Fruit fly (Drosophila melanogaster) whole organism, embryonic: ENCODE measurements around the gene unc-119.

Experiments used
- Abd-B ChIP-seq: fragments of 200-800 bp; sonication (Bioruptor generic); optimal IDR thresholded peaks from 2 replicates; lab custom pipeline; 2018; ENCODE audit warnings: missing biosample characterization, mild to moderate bottlenecking, missing genetic modification characterization, moderate library complexity
- Ada2b ChIP-seq: fragments of 200-800 bp; sonication (Bioruptor generic); IDR thresholded peaks from 2 replicates; pipeline ENCODE4 v1.3.6; 2022; ENCODE audit warnings: missing biosample characterization, missing genetic modification characterization
- Bdp1 ChIP-seq: fragments of 200-800 bp; sonication (Bioruptor generic); optimal IDR thresholded peaks from 3 replicates; lab custom pipeline; 2016; ENCODE audit warnings: missing biosample characterization, missing genetic modification characterization
- CG11093 ChIP-seq: fragments of 200-800 bp; sonication (Bioruptor generic); IDR thresholded peaks from 3 replicates; pipeline ENCODE4 v1.3.6; 2022; ENCODE audit warnings: missing biosample characterization, missing genetic modification characterization
- CG11696 ChIP-seq: fragments of 200-800 bp; sonication (Bioruptor generic); IDR thresholded peaks from 2 replicates; pipeline ENCODE4 v1.3.6; 2022; ENCODE audit warnings: missing biosample characterization, missing genetic modification characterization
- CG14441 ChIP-seq: fragments of 200-800 bp; sonication (Bioruptor generic); IDR thresholded peaks from 2 replicates; pipeline ENCODE4 v1.3.6; 2022; ENCODE audit warnings: missing biosample characterization, missing genetic modification characterization
- CG14860 ChIP-seq: fragments of 200-800 bp; sonication (Bioruptor generic); IDR thresholded peaks from 3 replicates; pipeline ENCODE4 v1.3.6; 2022; ENCODE audit warnings: missing biosample characterization, missing genetic modification characterization; ENCODE audit not compliant: partially characterized antibody
- CG17612 ChIP-seq: fragments of 200-800 bp; sonication (Bioruptor generic); IDR thresholded peaks from 2 replicates; pipeline ENCODE4 v1.3.6; 2022; ENCODE audit warnings: missing biosample characterization, missing genetic modification characterization
- CG17802 ChIP-seq: fragments of 200-800 bp; sonication (Bioruptor generic); optimal IDR thresholded peaks from 2 replicates; lab custom pipeline; 2018; ENCODE audit warnings: missing biosample characterization, mild to moderate bottlenecking, missing genetic modification characterization, moderate library complexity
- CG18764 ChIP-seq: fragments of 200-800 bp; sonication (Bioruptor generic); optimal IDR thresholded peaks from 3 replicates; lab custom pipeline; 2016; ENCODE audit warnings: missing biosample characterization, missing genetic modification characterization
- CG3065 ChIP-seq: fragments of 200-800 bp; sonication (Bioruptor generic); optimal IDR thresholded peaks from 2 replicates; lab custom pipeline; 2016; ENCODE audit warnings: missing biosample characterization, missing genetic modification characterization
- CG43689 ChIP-seq: fragments of 200-800 bp; sonication (Bioruptor generic); IDR thresholded peaks from 2 replicates; pipeline ENCODE4 v1.3.6; 2022; ENCODE audit warnings: missing biosample characterization, missing genetic modification characterization
- CG4854 ChIP-seq: fragments of 200-800 bp; sonication (Bioruptor generic); optimal IDR thresholded peaks from 2 replicates; lab custom pipeline; 2016; ENCODE audit warnings: missing biosample characterization, missing genetic modification characterization, inconsistent platforms
- CG7372 ChIP-seq: fragments of 200-800 bp; sonication (Bioruptor generic); IDR thresholded peaks from 2 replicates; pipeline ENCODE4 v1.3.6; 2022; ENCODE audit warnings: missing biosample characterization, missing genetic modification characterization
- CG9817 ChIP-seq: fragments of 200-800 bp; sonication (Bioruptor generic); optimal IDR thresholded peaks from 2 replicates; lab custom pipeline; 2018; ENCODE audit warnings: missing biosample characterization, mild to moderate bottlenecking, missing genetic modification characterization, moderate library complexity
- CrebB ChIP-seq: fragments of 200-800 bp; sonication (Bioruptor generic); optimal IDR thresholded peaks from 3 replicates; lab custom pipeline; 2018; ENCODE audit warnings: missing biosample characterization, mild to moderate bottlenecking, missing genetic modification characterization
- D ChIP-seq, 2 experiments: fragments of 200-800 bp in 1 of 2; fragments of >200 bp in 1 of 2; sonication (Bioruptor generic) in 1 of 2; optimal IDR thresholded peaks; 2 replicates in 1 of 2; 3 replicates in 1 of 2; lab custom pipeline; 2017; ENCODE audit warnings: mild to moderate bottlenecking in 1 of 2, missing biosample characterization in 1 of 2, missing genetic modification characterization in 1 of 2, missing genetic modification reagents in 1 of 2
- Deaf1 ChIP-seq: fragments of 200-800 bp; optimal IDR thresholded peaks from 3 replicates; lab custom pipeline; 2019; ENCODE audit warnings: missing biosample characterization, mild to moderate bottlenecking, missing genetic modification characterization, moderate library complexity
- Fer3 ChIP-seq: fragments of 200-800 bp; sonication (Bioruptor generic); optimal IDR thresholded peaks from 2 replicates; lab custom pipeline; 2018; ENCODE audit warnings: missing biosample characterization, mild to moderate bottlenecking, missing genetic modification characterization, moderate library complexity
- HLH3B ChIP-seq: fragments of 200-800 bp; sonication (Bioruptor generic); IDR thresholded peaks from 2 replicates; pipeline ENCODE4 v1.3.6; 2022; ENCODE audit warnings: missing biosample characterization, missing genetic modification characterization
- Hey ChIP-seq: fragments of 200-800 bp; sonication (Bioruptor generic); optimal IDR thresholded peaks from 3 replicates; lab custom pipeline; 2018; ENCODE audit warnings: missing biosample characterization, mild to moderate bottlenecking, missing genetic modification characterization
- Opbp ChIP-seq: fragments of 200-800 bp; sonication (Bioruptor generic); IDR thresholded peaks from 3 replicates; pipeline ENCODE4 v1.3.6; 2022; ENCODE audit warnings: missing biosample characterization, missing genetic modification characterization; ENCODE audit not compliant: partially characterized antibody
- Vsx1 ChIP-seq: fragments of 200-800 bp; sonication (Bioruptor generic); optimal IDR thresholded peaks from 2 replicates; lab custom pipeline; 2017; ENCODE audit warnings: missing biosample characterization, mild to moderate bottlenecking, missing genetic modification characterization, missing genetic modification reagents
- abd-A ChIP-seq: fragments of 200-800 bp; sonication (Bioruptor generic); optimal IDR thresholded peaks from 3 replicates; lab custom pipeline; 2019; ENCODE audit warnings: missing biosample characterization, mild to moderate bottlenecking, missing genetic modification characterization, moderate library complexity
- cato ChIP-seq: fragments of 200-800 bp; sonication (Bioruptor generic); optimal IDR thresholded peaks from 2 replicates; lab custom pipeline; 2016; ENCODE audit warnings: missing biosample characterization, missing genetic modification characterization, borderline replicate concordance
- cwo ChIP-seq: fragments of 200-800 bp; sonication (Bioruptor generic); optimal IDR thresholded peaks from 3 replicates; lab custom pipeline; 2017; ENCODE audit warnings: missing biosample characterization, missing genetic modification characterization, mild to moderate bottlenecking, moderate library complexity, missing genetic modification reagents
- dmrt11E ChIP-seq: fragments of 200-800 bp; sonication (Bioruptor generic); optimal IDR thresholded peaks from 3 replicates; lab custom pipeline; 2018; ENCODE audit warnings: missing biosample characterization, mild to moderate bottlenecking, missing genetic modification characterization, moderate library complexity
- dmrt99B ChIP-seq: fragments of 200-800 bp; sonication (Bioruptor generic); optimal IDR thresholded peaks from 2 replicates; lab custom pipeline; 2018; ENCODE audit warnings: missing biosample characterization, mild to moderate bottlenecking, missing genetic modification characterization, moderate library complexity
- esg ChIP-seq: fragments of 200-800 bp; sonication (Bioruptor generic); conservative IDR thresholded peaks from 2 replicates; pipeline ENCODE4 v1.3.6; 2022; ENCODE audit warnings: missing biosample characterization, missing genetic modification characterization
- exex ChIP-seq: fragments of 200-800 bp; sonication (Bioruptor generic); optimal IDR thresholded peaks from 4 replicates; lab custom pipeline; 2018; ENCODE audit warnings: missing biosample characterization, mild to moderate bottlenecking, missing genetic modification characterization, moderate library complexity
- fd96Cb ChIP-seq: fragments of 200-800 bp; sonication (Bioruptor generic); optimal IDR thresholded peaks from 2 replicates; lab custom pipeline; 2018; ENCODE audit warnings: missing biosample characterization, mild to moderate bottlenecking, missing genetic modification characterization, moderate library complexity
- gce ChIP-seq: fragments of 200-800 bp; sonication (Bioruptor generic); IDR thresholded peaks from 3 replicates; pipeline ENCODE4 v1.3.6; 2022; ENCODE audit warnings: missing biosample characterization, missing genetic modification characterization
- grau ChIP-seq: fragments of 200-800 bp; optimal IDR thresholded peaks from 3 replicates; lab custom pipeline; 2019; ENCODE audit warnings: missing biosample characterization, mild to moderate bottlenecking, missing genetic modification characterization, moderate library complexity
- grn ChIP-seq: fragments of 200-800 bp; sonication (Bioruptor generic); optimal IDR thresholded peaks from 3 replicates; lab custom pipeline; 2017; ENCODE audit warnings: missing biosample characterization, missing genetic modification characterization
- hbn ChIP-seq: fragments of 200-800 bp; sonication (Bioruptor generic); IDR thresholded peaks from 2 replicates; pipeline ENCODE4 v1.3.6; 2022; ENCODE audit warnings: missing biosample characterization, missing genetic modification characterization; ENCODE audit not compliant: partially characterized antibody
- inv ChIP-seq: fragments of 200-800 bp; sonication (Bioruptor generic); IDR thresholded peaks from 2 replicates; pipeline ENCODE4 v1.3.6; 2022; ENCODE audit warnings: missing biosample characterization, missing genetic modification characterization; ENCODE audit not compliant: partially characterized antibody
- luna ChIP-seq: fragments of 200-800 bp; sonication (Bioruptor generic); optimal IDR thresholded peaks from 2 replicates; lab custom pipeline; 2016; ENCODE audit warnings: missing biosample characterization, missing genetic modification characterization
- otp ChIP-seq: fragments of 200-800 bp; sonication (Bioruptor generic); IDR thresholded peaks from 3 replicates; pipeline ENCODE4, ENCODE4 v1.3.6; 2022; ENCODE audit warnings: missing biosample characterization, missing genetic modification characterization
- p53 ChIP-seq: fragments of 200-800 bp; sonication (Bioruptor generic); optimal IDR thresholded peaks from 2 replicates; lab custom pipeline; 2016; ENCODE audit warnings: missing biosample characterization, missing genetic modification characterization
- peb ChIP-seq: fragments of 200-800 bp; sonication (Bioruptor generic); IDR thresholded peaks from 2 replicates; pipeline ENCODE4 v1.3.6; 2022; ENCODE audit warnings: missing biosample characterization, missing genetic modification characterization
- seq ChIP-seq: fragments of 200-800 bp; sonication (Bioruptor generic); IDR thresholded peaks from 2 replicates; pipeline ENCODE4 v1.3.6; 2022; ENCODE audit warnings: missing biosample characterization, missing genetic modification characterization
- stwl ChIP-seq: fragments of 200-800 bp; sonication (Bioruptor generic); optimal IDR thresholded peaks from 3 replicates; lab custom pipeline; 2018; ENCODE audit warnings: missing biosample characterization, mild to moderate bottlenecking, missing genetic modification characterization, moderate library complexity
- tna ChIP-seq: fragments of 200-800 bp; sonication (Bioruptor generic); IDR thresholded peaks from 2 replicates; pipeline ENCODE4 v1.3.6; 2022; ENCODE audit warnings: missing biosample characterization, missing genetic modification characterization; ENCODE audit not compliant: partially characterized antibody
- trem ChIP-seq: fragments of 200-800 bp; optimal IDR thresholded peaks from 3 replicates; lab custom pipeline; 2019; ENCODE audit warnings: missing biosample characterization, mild to moderate bottlenecking, missing genetic modification characterization, moderate library complexity
- vvl ChIP-seq: fragments of 200-800 bp; sonication (Bioruptor generic); IDR thresholded peaks from 2 replicates; pipeline ENCODE4 v1.3.6; 2022; ENCODE audit warnings: missing biosample characterization, missing genetic modification characterization
- zen2 ChIP-seq: fragments of 200-800 bp; sonication (Bioruptor generic); IDR thresholded peaks from 3 replicates; pipeline ENCODE4 v1.3.6; 2022; ENCODE audit warnings: missing biosample characterization, missing genetic modification characterization; ENCODE audit not compliant: partially characterized antibody

unc-119 gene

dm6 chrX:7285995-7286985, 4.8 kb downstream of the unc-119 start, which contains the start of gene CG2059 (continued):
- peak; percentile 75 for TF ChIP-seq trem (tag; lab: Kevin White, UChicago)
- no peak for TF ChIP-seq CG3065
- peak; percentile 37 for TF ChIP-seq CG4854 (GFP tag; lab: Kevin White, UChicago)
- peak; percentile 50; the same call in 1 of the 3 replicates for TF ChIP-seq gce
- peak; percentile 49 for TF ChIP-seq stwl (tag; lab: Kevin White, UChicago)
- TF ChIP-seq fd96Cb (tag; lab: Kevin White, UChicago): no peak
- TF ChIP-seq dmrt99B (tag; lab: Kevin White, UChicago): peak; percentile 19
- peak; percentile 20; the same call in 1 of the 2 replicates for TF ChIP-seq Ada2b
- TF ChIP-seq cwo (GFP tag; lab: Kevin White, UChicago): no peak
- TF ChIP-seq CG17612 (GFP tag; lab: Robert Waterston, UW): no peak
- peak; percentile 49 for TF ChIP-seq CG9817
- TF ChIP-seq HLH3B: no peak
- TF ChIP-seq CG11093 (GFP tag; lab: Robert Waterston, UW): 0 out of 3 replicates have a peak, but pooled peaks have one; percentile 43
- no peak for TF ChIP-seq CG11696 (GFP tag; lab: Robert Waterston, UW)
- TF ChIP-seq grn (GFP tag; lab: Kevin White, UChicago): peak; percentile 1
- peak; percentile 18 for TF ChIP-seq Fer3 (tag; lab: Kevin White, UChicago)
- TF ChIP-seq inv (GFP tag; lab: Robert Waterston, UW): 0 out of 2 replicates have a peak, but pooled peaks have one; percentile 37
- TF ChIP-seq CG14441 (GFP tag; lab: Robert Waterston, UW): peak; percentile 47
- TF ChIP-seq Hey: peak; percentile 21
- TF ChIP-seq esg (GFP tag; lab: Robert Waterston, UW): peak; percentile 34; the same call in 1 of the 2 replicates
- TF ChIP-seq p53 (GFP tag; lab: Kevin White, UChicago): peak; percentile 63
- no peak for TF ChIP-seq Deaf1 (tag; lab: Kevin White, UChicago)
- peak; percentile 41 for TF ChIP-seq Bdp1 (GFP tag; lab: Kevin White, UChicago)
- no peak for TF ChIP-seq seq (GFP tag; lab: Robert Waterston, UW)
- TF ChIP-seq Vsx1 (GFP tag; lab: Kevin White, UChicago): no peak
- peak; percentile 12 for TF ChIP-seq CG18764 (GFP tag; lab: Kevin White, UChicago)
- TF ChIP-seq exex (tag; lab: Kevin White, UChicago): peak; percentile 40
- no peak for TF ChIP-seq cato (GFP tag; lab: Kevin White, UChicago)
- no peak; the same call in 1 of the 2 replicates for TF ChIP-seq hbn (GFP tag; lab: Robert Waterston, UW)
- peak; percentile 72 for TF ChIP-seq vvl (GFP tag; lab: Robert Waterston, UW)
- no peak for TF ChIP-seq D (optimal IDR thresholded peaks at IDR 0.05; lab: Kevin White, UChicago)
- no peak for TF ChIP-seq D (GFP tag; optimal IDR thresholded peaks at IDR 0.05; lab: Kevin White, UChicago)
- TF ChIP-seq zen2 (GFP tag; lab: Robert Waterston, UW): no peak
- no peak for TF ChIP-seq CG14860
- no peak for TF ChIP-seq peb
- TF ChIP-seq luna (GFP tag; lab: Kevin White, UChicago): no peak
- TF ChIP-seq CG17802 (tag; lab: Kevin White, UChicago): peak; percentile 60
- TF ChIP-seq dmrt11E (tag; lab: Kevin White, UChicago): no peak
- TF ChIP-seq tna (GFP tag; lab: Robert Waterston, UW): peak; percentile 11; the same call in 1 of the 2 replicates
- TF ChIP-seq CG43689: no peak
- peak; percentile 27 for TF ChIP-seq Abd-B (GFP tag; lab: Kevin White, UChicago)
- peak; percentile 80 for TF ChIP-seq Opbp (GFP tag; lab: Robert Waterston, UW)
- TF ChIP-seq CrebB (tag; lab: Kevin White, UChicago): peak; percentile 31
- peak; percentile 54 for TF ChIP-seq abd-A (tag; lab: Kevin White, UChicago)
- TF ChIP-seq otp (GFP tag; lab: Robert Waterston, UW): 0 out of 3 replicates have a peak, but pooled peaks have one; percentile 42
- TF ChIP-seq grau (tag; lab: Kevin White, UChicago): peak; percentile 34
- peak; percentile 42; the same call in 1 of the 2 replicates for TF ChIP-seq CG7372 (GFP tag; lab: Robert Waterston, UW)
